Fruit fly (Drosophila melanogaster): ENCODE data around the gene tub.

Gene tub

DNA sequence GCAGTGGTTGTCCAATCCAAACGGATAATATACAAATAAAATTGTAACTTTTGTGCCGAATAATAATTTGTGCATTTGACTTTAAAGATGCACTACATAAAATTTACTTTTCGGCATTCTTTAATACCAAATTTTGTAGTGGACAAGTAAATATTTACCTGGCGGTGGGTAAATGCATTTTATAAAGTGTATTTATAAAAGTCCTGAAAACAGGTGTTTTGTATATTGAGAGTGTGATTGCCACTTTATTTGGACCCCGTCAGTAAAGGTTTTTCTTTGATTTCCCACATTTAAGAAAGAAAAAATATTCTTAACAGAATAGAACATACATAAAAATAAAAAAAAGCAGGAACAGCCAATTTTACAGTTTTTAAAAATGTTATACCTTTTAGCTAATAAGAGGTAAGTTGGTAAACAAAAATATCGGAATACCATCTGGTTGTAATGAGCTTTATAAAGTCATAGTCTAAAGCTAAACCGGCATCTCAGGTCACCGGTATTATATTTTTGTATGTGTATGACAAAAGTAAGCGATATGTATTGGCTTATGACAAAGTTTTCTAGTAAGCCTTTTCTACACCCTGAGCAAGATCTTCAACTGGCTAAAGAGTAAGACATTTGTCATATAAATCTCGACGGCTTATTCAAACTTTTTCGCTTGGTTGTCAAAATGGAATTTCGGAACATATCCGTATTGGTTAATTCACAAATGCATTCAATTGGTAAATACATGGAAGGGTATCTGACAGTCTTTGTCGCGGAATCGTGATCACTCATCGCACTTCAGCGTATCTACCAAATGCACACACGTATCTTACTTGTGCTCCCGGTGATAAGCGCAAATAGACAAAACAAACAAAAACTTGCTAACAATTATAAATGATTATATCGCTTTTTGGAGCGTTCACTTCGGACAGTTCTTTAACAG is 7.4 kb downstream of the tub start (continued):
- peak; percentile 68 to 76 for TF ChIP-seq ss (GFP tag; optimal IDR thresholded peaks at IDR 0.05)
- peak; percentile 88 for TF ChIP-seq dsx (GFP tag; optimal IDR thresholded peaks at IDR 0.05; ENCODE audit: poor library complexity, severe bottlenecking)
- TF ChIP-seq Lpt (GFP tag; optimal IDR thresholded peaks at IDR 0.05), result peak; percentile 96
- TF ChIP-seq CG6792 (GFP tag; optimal IDR thresholded peaks at IDR 0.05), result peak; percentile 93
- TF ChIP-seq CG6163 (GFP tag; IDR thresholded peaks at IDR 0.05), result peak; percentile 95
- TF ChIP-seq fd59A (GFP tag; optimal IDR thresholded peaks at IDR 0.05), result peak; percentile 80
- peak; percentile 95 for TF ChIP-seq dac (GFP tag; optimal IDR thresholded peaks at IDR 0.05)
- peak; percentile 97 for TF ChIP-seq CG32006 (GFP tag; optimal IDR thresholded peaks at IDR 0.05)
- TF ChIP-seq CG10631 (GFP tag; optimal IDR thresholded peaks at IDR 0.05), result peak; percentile 85
- TF ChIP-seq CG10669 (GFP tag; optimal IDR thresholded peaks at IDR 0.05), result peak; percentile 86

DNA sequence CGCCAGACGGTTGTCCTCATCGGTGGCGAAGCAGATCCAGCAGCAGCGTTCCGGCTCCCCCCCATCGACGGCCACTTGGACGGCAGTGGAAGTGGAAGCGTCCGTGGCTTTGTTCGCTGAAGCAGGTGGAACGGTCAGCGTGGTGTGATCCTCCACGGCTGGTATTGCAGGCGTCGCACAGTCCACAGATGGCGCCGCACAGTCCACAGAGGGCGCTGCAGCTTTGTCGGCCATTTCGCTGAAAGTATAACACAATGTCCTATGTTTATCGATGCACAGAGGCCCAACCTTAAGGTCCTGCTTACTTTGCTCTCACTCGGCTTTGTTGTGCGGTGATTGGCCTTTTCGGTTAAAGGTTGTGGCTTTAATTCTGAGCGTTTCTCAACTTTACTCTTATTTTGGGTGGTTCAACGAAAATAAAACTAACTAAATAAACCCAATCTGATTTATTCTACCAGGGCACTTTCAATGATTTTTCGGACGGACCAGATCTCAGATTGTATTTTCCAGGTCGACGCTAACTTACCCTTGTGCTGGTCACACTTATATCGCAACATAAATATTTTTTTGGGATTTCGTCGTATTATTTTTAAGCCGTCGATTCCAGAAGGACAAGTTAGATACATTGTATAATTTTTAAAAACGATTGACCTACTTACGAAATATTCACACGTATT is 10.0 kb downstream of the tub start, which contains the start of gene CG9855:
TSS of gene CG9855 (minus strand) at position 473 of the 677 bp plus-strand sequence.
- TF ChIP-seq CG8319 (GFP tag; optimal IDR thresholded peaks at IDR 0.05) (no peak), dsx (GFP tag; optimal IDR thresholded peaks at IDR 0.05; ENCODE audit: poor library complexity, severe bottlenecking) (peak; percentile 86), CG10669 (GFP tag; optimal IDR thresholded peaks at IDR 0.05) (no peak), Sox14 (GFP tag; optimal IDR thresholded peaks at IDR 0.05) (peak; percentile 14), Eip78C (GFP tag) (peak; percentile 73), Blimp-1 (GFP tag; optimal IDR thresholded peaks at IDR 0.05) (peak; percentile 10), Eip93F (GFP tag; optimal IDR thresholded peaks at IDR 0.05) (no peak), CG8632 (GFP tag; optimal IDR thresholded peaks at IDR 0.05) (no peak)

DNA sequence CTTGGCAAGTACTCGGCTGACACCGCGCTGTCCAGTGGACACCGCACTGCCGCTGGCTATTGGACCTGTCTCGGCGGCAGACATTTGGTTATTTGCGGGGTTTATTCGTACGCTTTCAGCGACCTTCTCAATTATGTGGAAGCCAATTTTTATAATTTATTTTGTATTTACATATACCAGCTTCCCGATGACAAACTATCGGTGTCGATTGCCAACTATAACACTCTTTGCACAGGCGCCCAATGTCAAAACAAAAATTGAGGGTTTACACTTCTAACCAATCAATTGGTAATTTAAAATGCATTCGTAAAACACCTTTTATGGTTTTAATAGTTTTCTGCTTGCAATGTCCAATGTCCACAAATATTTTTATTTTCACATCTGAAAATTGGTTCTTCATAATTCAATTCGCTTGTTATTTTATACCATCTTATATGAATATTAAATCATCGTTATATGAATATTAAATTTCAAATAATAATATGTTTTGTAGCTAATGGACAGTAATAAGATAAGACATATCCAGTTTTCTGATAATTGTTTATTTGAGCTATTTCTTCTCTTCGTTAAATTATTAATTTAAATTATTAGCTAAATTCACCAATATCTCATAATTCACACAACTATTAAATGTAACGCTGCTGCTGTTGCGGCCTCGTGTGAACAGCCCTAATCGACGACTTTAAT is 12.4 kb downstream of the tub start:
- TF ChIP-seq eg (GFP tag; IDR thresholded peaks at IDR 0.05) (peak; percentile 23; the same call in 1 of the 3 replicates), CG8632 (GFP tag; optimal IDR thresholded peaks at IDR 0.05) (peak; percentile 7), topi (GFP tag; optimal IDR thresholded peaks at IDR 0.05) (peak; percentile 5), achi (GFP tag; optimal IDR thresholded peaks at IDR 0.05) (peak; percentile 33), esn (GFP tag; optimal IDR thresholded peaks at IDR 0.05) (peak; percentile 2), OdsH (GFP tag; optimal IDR thresholded peaks at IDR 0.05) (peak; percentile 37), ss (GFP tag; optimal IDR thresholded peaks at IDR 0.05) (peak in 1 of 2 experiments; percentile 51), CG8119 (GFP tag; IDR thresholded peaks at IDR 0.05) (no peak), Hr39 (GFP tag; optimal IDR thresholded peaks at IDR 0.05) (peak; percentile 30), CG31627 (GFP tag; optimal IDR thresholded peaks at IDR 0.05) (peak; percentile 47), dsx (GFP tag; optimal IDR thresholded peaks at IDR 0.05; ENCODE audit: poor library complexity, severe bottlenecking) (no peak), Blimp-1 (GFP tag; optimal IDR thresholded peaks at IDR 0.05) (peak; percentile 2), Eip78C (GFP tag) (peak; percentile 65), CG6276 (GFP tag; optimal IDR thresholded peaks at IDR 0.05) (no peak), Ets96B (tag; optimal IDR thresholded peaks at IDR 0.05) (peak; percentile 7), fd59A (GFP tag; optimal IDR thresholded peaks at IDR 0.05) (no peak), fd85E (GFP tag; optimal IDR thresholded peaks at IDR 0.05) (no peak), Sox15 (GFP tag; optimal IDR thresholded peaks at IDR 0.05) (peak; percentile 19), dac (GFP tag; optimal IDR thresholded peaks at IDR 0.05) (no peak), CG11902 (GFP tag; optimal IDR thresholded peaks at IDR 0.05) (no peak), CG32006 (GFP tag; optimal IDR thresholded peaks at IDR 0.05) (peak; percentile 59), CG1621 (tag; optimal IDR thresholded peaks at IDR 0.05) (no peak), acj6 (GFP tag; optimal IDR thresholded peaks at IDR 0.05) (peak; percentile 45), spab (GFP tag; optimal IDR thresholded peaks at IDR 0.05) (no peak), Hr4 (GFP tag; optimal IDR thresholded peaks at IDR 0.05) (peak; percentile 9), CG16779 (tag; optimal IDR thresholded peaks at IDR 0.05) (no peak), Lpt (GFP tag; optimal IDR thresholded peaks at IDR 0.05) (peak; percentile 5), CG4318 (GFP tag; optimal IDR thresholded peaks at IDR 0.05) (peak; percentile 29), CG10631 (GFP tag; optimal IDR thresholded peaks at IDR 0.05) (peak; percentile 14), Met (GFP tag; optimal IDR thresholded peaks at IDR 0.05) (peak; percentile 28), cyc (GFP tag; optimal IDR thresholded peaks at IDR 0.05) (peak; percentile 30), CG3032 (tag; optimal IDR thresholded peaks at IDR 0.05) (peak; percentile 40), Hr38 (GFP tag; optimal IDR thresholded peaks at IDR 0.05) (no peak), net (GFP tag; optimal IDR thresholded peaks at IDR 0.05) (no peak), fkh (GFP tag; optimal IDR thresholded peaks at IDR 0.05) (peak; percentile 66), Eip93F (GFP tag; optimal IDR thresholded peaks at IDR 0.05) (no peak)
